Fruit fly (Drosophila melanogaster) whole organism, embryonic: ENCODE measurements around the gene CG6012.

Experiments used
- Atf6 ChIP-seq: fragments of 200-800 bp; sonication (Bioruptor generic); IDR thresholded peaks from 2 replicates; pipeline ENCODE4 v1.3.6; 2022; ENCODE audit warnings: missing biosample characterization, missing genetic modification characterization
- CG10274 ChIP-seq: fragments of 200-800 bp; sonication (Bioruptor generic); optimal IDR thresholded peaks from 3 replicates; lab custom pipeline; 2017; ENCODE audit warnings: missing biosample characterization, mild to moderate bottlenecking, missing genetic modification characterization
- CG11093 ChIP-seq: fragments of 200-800 bp; sonication (Bioruptor generic); IDR thresholded peaks from 3 replicates; pipeline ENCODE4 v1.3.6; 2022; ENCODE audit warnings: missing biosample characterization, missing genetic modification characterization
- CG11504 ChIP-seq: fragments of 200-800 bp; sonication (Bioruptor generic); optimal IDR thresholded peaks from 3 replicates; lab custom pipeline; 2019; ENCODE audit warnings: missing biosample characterization, mild to moderate bottlenecking, missing genetic modification characterization, moderate library complexity
- CG12236 ChIP-seq: fragments of 200-800 bp; sonication (Bioruptor generic); optimal IDR thresholded peaks from 2 replicates; lab custom pipeline; 2016; ENCODE audit warnings: missing biosample characterization, missing genetic modification characterization
- CG12391 ChIP-seq: fragments of 200-800 bp; sonication (Bioruptor generic); optimal IDR thresholded peaks from 3 replicates; lab custom pipeline; 2018; ENCODE audit warnings: missing biosample characterization, mild to moderate bottlenecking, missing genetic modification characterization, moderate library complexity
- CG1529 ChIP-seq: fragments of 200-800 bp; sonication (Bioruptor generic); optimal IDR thresholded peaks from 3 replicates; lab custom pipeline; 2018; ENCODE audit warnings: missing biosample characterization, missing genetic modification characterization
- CG16779 ChIP-seq: fragments of 200-800 bp; sonication (Bioruptor generic); IDR thresholded peaks from 2 replicates; pipeline ENCODE4 v1.3.6; 2022; ENCODE audit warnings: missing biosample characterization, missing genetic modification characterization
- CG17361 ChIP-seq: fragments of 200-800 bp; sonication (Bioruptor generic); IDR thresholded peaks from 3 replicates; pipeline ENCODE4 v1.3.6; 2022; ENCODE audit warnings: missing biosample characterization, missing genetic modification characterization
- CG30020 ChIP-seq: fragments of 200-800 bp; optimal IDR thresholded peaks from 2 replicates; lab custom pipeline; 2019; ENCODE audit warnings: missing biosample characterization, mild to moderate bottlenecking, missing genetic modification characterization, moderate library complexity
- CG32767 ChIP-seq: fragments of 200-800 bp; sonication (Bioruptor generic); IDR thresholded peaks from 2 replicates; pipeline ENCODE4 v1.3.6; 2022; ENCODE audit warnings: missing biosample characterization, missing genetic modification characterization
- CG34224 ChIP-seq: fragments of 200-800 bp; sonication (Bioruptor generic); IDR thresholded peaks from 3 replicates; pipeline ENCODE4 v1.3.6; 2022; ENCODE audit warnings: missing biosample characterization, missing genetic modification characterization; ENCODE audit not compliant: partially characterized antibody
- CG6654 ChIP-seq: fragments of 200-800 bp; sonication (Bioruptor generic); optimal IDR thresholded peaks from 2 replicates; lab custom pipeline; 2017; ENCODE audit warnings: missing biosample characterization, mild to moderate bottlenecking, missing genetic modification characterization
- CG6689 ChIP-seq: fragments of 200-800 bp; sonication (Bioruptor generic); IDR thresholded peaks from 2 replicates; pipeline ENCODE4 v1.3.6; 2022; ENCODE audit warnings: missing biosample characterization, missing genetic modification characterization
- CG6765 ChIP-seq: fragments of 200-800 bp; sonication (Bioruptor generic); optimal IDR thresholded peaks from 3 replicates; lab custom pipeline; 2017; ENCODE audit warnings: missing biosample characterization, mild to moderate bottlenecking, missing genetic modification characterization
- CG7745 ChIP-seq: fragments of 200-800 bp; sonication (Bioruptor generic); optimal IDR thresholded peaks from 2 replicates; lab custom pipeline; 2018; ENCODE audit warnings: missing biosample characterization, mild to moderate bottlenecking, missing genetic modification characterization, moderate library complexity
- Chrac-16 ChIP-seq: fragments of 200-800 bp; sonication (Bioruptor generic); optimal IDR thresholded peaks from 3 replicates; lab custom pipeline; 2016; ENCODE audit warnings: missing biosample characterization, missing genetic modification characterization
- Deaf1 ChIP-seq: fragments of 200-800 bp; optimal IDR thresholded peaks from 3 replicates; lab custom pipeline; 2019; ENCODE audit warnings: missing biosample characterization, mild to moderate bottlenecking, missing genetic modification characterization, moderate library complexity
- Dfd ChIP-seq, 2 experiments: fragments of >200 bp; optimal IDR thresholded peaks; 2 replicates each; lab custom pipeline; 2017; ENCODE audit warnings: missing biosample characterization in 2 of 2, missing genetic modification characterization in 2 of 2
- Gug ChIP-seq: fragments of 200-800 bp; sonication (Bioruptor generic); IDR thresholded peaks from 4 replicates; pipeline ENCODE4 v1.3.6; 2022; ENCODE audit warnings: missing biosample characterization, missing genetic modification characterization
- MESR4 ChIP-seq: fragments of 200-800 bp; sonication (Bioruptor generic); optimal IDR thresholded peaks from 2 replicates; lab custom pipeline; 2018; ENCODE audit warnings: missing biosample characterization, mild to moderate bottlenecking, missing genetic modification characterization, moderate library complexity
- Neu2 ChIP-seq: fragments of 200-800 bp; sonication (Bioruptor generic); optimal IDR thresholded peaks from 3 replicates; lab custom pipeline; 2016; ENCODE audit warnings: missing biosample characterization, missing genetic modification characterization, borderline replicate concordance
- Nf-YB ChIP-seq: fragments of 200-800 bp; sonication (Bioruptor generic); optimal IDR thresholded peaks from 3 replicates; lab custom pipeline; 2019; ENCODE audit warnings: missing biosample characterization, mild to moderate bottlenecking, missing genetic modification characterization, moderate library complexity
- Oaz ChIP-seq: fragments of 200-800 bp; sonication (Bioruptor generic); IDR thresholded peaks from 2 replicates; pipeline ENCODE4 v1.3.6; 2022; ENCODE audit warnings: missing biosample characterization, missing genetic modification characterization
- Rfx ChIP-seq: fragments of 200-800 bp; sonication (Bioruptor generic); IDR thresholded peaks from 2 replicates; pipeline ENCODE4 v1.3.6; 2022; ENCODE audit warnings: missing biosample characterization, missing genetic modification characterization
- Spps ChIP-seq: fragments of 200-800 bp; sonication (Bioruptor generic); optimal IDR thresholded peaks from 2 replicates; lab custom pipeline; 2018; ENCODE audit warnings: missing biosample characterization, mild to moderate bottlenecking, missing genetic modification characterization
- bbx ChIP-seq: fragments of 200-800 bp; sonication (Bioruptor generic); IDR thresholded peaks from 2 replicates; pipeline ENCODE4 v1.3.6; 2022; ENCODE audit warnings: missing biosample characterization, missing genetic modification characterization; ENCODE audit not compliant: partially characterized antibody
- bcd ChIP-seq: fragments of 200-800 bp; sonication (Bioruptor generic); optimal IDR thresholded peaks from 2 replicates; lab custom pipeline; 2017; ENCODE audit warnings: missing biosample characterization, mild to moderate bottlenecking, missing genetic modification characterization
- cad ChIP-seq: fragments of >200 bp; optimal IDR thresholded peaks from 2 replicates; lab custom pipeline; 2017; ENCODE audit warnings: missing biosample characterization, missing genetic modification characterization
- cg ChIP-seq: fragments of 200-800 bp; sonication (Bioruptor generic); optimal IDR thresholded peaks from 3 replicates; lab custom pipeline; 2019; ENCODE audit warnings: missing biosample characterization, mild to moderate bottlenecking, missing genetic modification characterization, moderate library complexity
- ci ChIP-seq: fragments of 200-800 bp; sonication (Bioruptor generic); IDR thresholded peaks from 3 replicates; pipeline ENCODE4 v1.3.6; 2022; ENCODE audit warnings: missing biosample characterization, missing genetic modification characterization
- crol ChIP-seq: fragments of 200-800 bp; sonication (Bioruptor generic); IDR thresholded peaks from 2 replicates; pipeline ENCODE4 v1.3.6; 2022; ENCODE audit warnings: missing biosample characterization, missing genetic modification characterization
- dm ChIP-seq: fragments of 200-800 bp; sonication (Bioruptor generic); optimal IDR thresholded peaks from 3 replicates; lab custom pipeline; 2016; ENCODE audit warnings: missing biosample characterization, missing genetic modification characterization
- fu2 ChIP-seq: fragments of 200-800 bp; sonication (Bioruptor generic); optimal IDR thresholded peaks from 2 replicates; lab custom pipeline; 2016; ENCODE audit warnings: missing biosample characterization, missing genetic modification characterization
- gcm2 ChIP-seq: fragments of 200-800 bp; sonication (Bioruptor generic); optimal IDR thresholded peaks from 2 replicates; lab custom pipeline; 2016; ENCODE audit warnings: missing biosample characterization, missing genetic modification characterization
- inv ChIP-seq: fragments of 200-800 bp; sonication (Bioruptor generic); IDR thresholded peaks from 2 replicates; pipeline ENCODE4 v1.3.6; 2022; ENCODE audit warnings: missing biosample characterization, missing genetic modification characterization; ENCODE audit not compliant: partially characterized antibody
- kni ChIP-seq: fragments of 200-800 bp; sonication (Bioruptor generic); optimal IDR thresholded peaks from 3 replicates; lab custom pipeline; 2017; ENCODE audit warnings: mild to moderate bottlenecking, missing biosample characterization, missing genetic modification reagents, missing genetic modification characterization
- lov ChIP-seq, 2 experiments: fragments of 200-800 bp in 1 of 2; fragments of >200 bp in 1 of 2; sonication (Bioruptor generic) in 1 of 2; IDR thresholded peaks in 1 of 2; optimal IDR thresholded peaks in 1 of 2; 2 replicates in 1 of 2; 3 replicates in 1 of 2; pipeline versions ENCODE4 v1.3.6 to Lab custom; 2017 to 2022; ENCODE audit warnings: missing biosample characterization in 1 of 2, missing genetic modification characterization in 1 of 2
- mam ChIP-seq: fragments of 200-800 bp; sonication (Bioruptor generic); optimal IDR thresholded peaks from 3 replicates; lab custom pipeline; 2016; ENCODE audit warnings: missing biosample characterization, missing genetic modification characterization
- mirr ChIP-seq: fragments of 200-800 bp; sonication (Bioruptor generic); optimal IDR thresholded peaks from 3 replicates; lab custom pipeline; 2018; ENCODE audit warnings: missing biosample characterization, mild to moderate bottlenecking, missing genetic modification characterization
- oc ChIP-seq: fragments of 200-800 bp; sonication (Bioruptor generic); optimal IDR thresholded peaks from 2 replicates; lab custom pipeline; 2018; ENCODE audit warnings: missing biosample characterization, mild to moderate bottlenecking, missing genetic modification characterization, moderate library complexity
- odd ChIP-seq: fragments of 200-800 bp; sonication (Bioruptor generic); optimal IDR thresholded peaks from 2 replicates; lab custom pipeline; 2017; ENCODE audit warnings: missing biosample characterization, mild to moderate bottlenecking, missing genetic modification characterization
- pb ChIP-seq: fragments of 200-800 bp; sonication (Bioruptor generic); optimal IDR thresholded peaks from 3 replicates; lab custom pipeline; 2016; ENCODE audit warnings: missing biosample characterization, missing genetic modification characterization
- tap ChIP-seq: fragments of 200-800 bp; optimal IDR thresholded peaks from 3 replicates; lab custom pipeline; 2019; ENCODE audit warnings: missing biosample characterization, mild to moderate bottlenecking, missing genetic modification characterization, moderate library complexity
- tgo ChIP-seq: fragments of 200-800 bp; sonication (Bioruptor generic); IDR thresholded peaks from 3 replicates; pipeline ENCODE4 v1.3.6; 2022; ENCODE audit warnings: missing biosample characterization, missing genetic modification characterization
- twi ChIP-seq: fragments of 200-800 bp; optimal IDR thresholded peaks from 2 replicates; lab custom pipeline; 2019; ENCODE audit warnings: missing biosample characterization, mild to moderate bottlenecking, missing genetic modification characterization, moderate library complexity
- vnd ChIP-seq: fragments of 200-800 bp; sonication (Bioruptor generic); IDR thresholded peaks from 3 replicates; pipeline ENCODE4 v1.3.6; 2022; ENCODE audit warnings: missing biosample characterization, missing genetic modification characterization; ENCODE audit not compliant: partially characterized antibody
- z ChIP-seq: fragments of 200-800 bp; sonication (Bioruptor generic); IDR thresholded peaks from 3 replicates; pipeline ENCODE4 v1.3.6; 2022; ENCODE audit warnings: missing biosample characterization, missing genetic modification characterization

CG6012 gene

dm6 chr2L:16887660-16888573, 26.6 kb upstream of the CG6012 start, which contains the start of the genes osi and tweek (continued):
- peak; percentile 65; the same call in 2 of the 4 replicates for TF ChIP-seq Gug
- TF ChIP-seq ci (GFP tag; lab: Robert Waterston, UW) = no peak
- TF ChIP-seq tap (tag; lab: Kevin White, UChicago) = peak; percentile 27
- TF ChIP-seq CG10274 (GFP tag; lab: Kevin White, UChicago) = no peak
- no peak for TF ChIP-seq Dfd (GFP tag; optimal IDR thresholded peaks at IDR 0.05; lab: Kevin White, UChicago)
- TF ChIP-seq Neu2 = no peak
- TF ChIP-seq mam = peak; percentile 63
- TF ChIP-seq CG12236 (GFP tag; lab: Kevin White, UChicago) = no peak
- no peak for TF ChIP-seq z (GFP tag; lab: Robert Waterston, UW)
- no peak for TF ChIP-seq lov (optimal IDR thresholded peaks at IDR 0.05; lab: Kevin White, UChicago)
- TF ChIP-seq lov (GFP tag; IDR thresholded peaks at IDR 0.05; lab: Robert Waterston, UW) = 0 out of 3 replicates have a peak, but pooled peaks have one; percentile 8
- TF ChIP-seq Deaf1 (tag; lab: Kevin White, UChicago) = peak; percentile 3
- peak; percentile 86 for TF ChIP-seq CG12391 (tag; lab: Kevin White, UChicago)
- no peak for TF ChIP-seq Atf6 (GFP tag; lab: Robert Waterston, UW)
- TF ChIP-seq odd (GFP tag; lab: Kevin White, UChicago) = no peak
- TF ChIP-seq CG32767 (GFP tag; lab: Robert Waterston, UW) = no peak
- TF ChIP-seq CG30020 (tag; lab: Kevin White, UChicago) = no peak
- no peak for TF ChIP-seq crol (GFP tag; lab: Robert Waterston, UW)
- peak; percentile 57 for TF ChIP-seq bcd (GFP tag; lab: Kevin White, UChicago)
- TF ChIP-seq Spps (tag; lab: Kevin White, UChicago) = no peak
- TF ChIP-seq inv (GFP tag; lab: Robert Waterston, UW) = peak; percentile 89
- TF ChIP-seq fu2 (GFP tag; lab: Kevin White, UChicago) = peak; percentile 56
- TF ChIP-seq vnd (GFP tag; lab: Robert Waterston, UW) = peak; percentile 87
- TF ChIP-seq pb = no peak
- TF ChIP-seq CG34224 (GFP tag; lab: Robert Waterston, UW) = peak; percentile 75
- TF ChIP-seq MESR4 (GFP tag; lab: Kevin White, UChicago) = peak; percentile 82
- 0 out of 2 replicates have a peak, but pooled peaks have one; percentile 21 for TF ChIP-seq Oaz (GFP tag; lab: Robert Waterston, UW)
- TF ChIP-seq CG11093 (GFP tag; lab: Robert Waterston, UW) = no peak
- no peak for TF ChIP-seq cg
- peak; percentile 74 for TF ChIP-seq Chrac-16 (GFP tag; lab: Kevin White, UChicago)
- TF ChIP-seq CG6689 (GFP tag; lab: Robert Waterston, UW) = no peak
- peak; percentile 10 for TF ChIP-seq mirr (GFP tag; lab: Kevin White, UChicago)
- peak; percentile 47 for TF ChIP-seq dm (GFP tag; lab: Kevin White, UChicago)
- TF ChIP-seq CG1529 (GFP tag; lab: Kevin White, UChicago) = no peak
- TF ChIP-seq Nf-YB (GFP tag; lab: Kevin White, UChicago) = no peak
- TF ChIP-seq Rfx (GFP tag; lab: Robert Waterston, UW) = peak; percentile 87
- TF ChIP-seq CG16779 (GFP tag; lab: Robert Waterston, UW) = 0 out of 2 replicates have a peak, but pooled peaks have one; percentile 11
- no peak for TF ChIP-seq kni (GFP tag; lab: Kevin White, UChicago)
- no peak for TF ChIP-seq oc (tag; lab: Kevin White, UChicago)
- no peak for TF ChIP-seq gcm2 (GFP tag; lab: Kevin White, UChicago)
- no peak for TF ChIP-seq CG6765 (GFP tag; lab: Kevin White, UChicago)
- no peak; the same call in 2 of the 3 replicates for TF ChIP-seq CG17361 (GFP tag; lab: Robert Waterston, UW)
- no peak for TF ChIP-seq CG7745
- TF ChIP-seq tgo (GFP tag; lab: Robert Waterston, UW) = peak; percentile 46; the same call in 1 of the 3 replicates
- peak; percentile 90 for TF ChIP-seq bbx
- TF ChIP-seq CG6654 (GFP tag; lab: Kevin White, UChicago) = no peak
- no peak for TF ChIP-seq CG11504 (tag; lab: Kevin White, UChicago)
- no peak for TF ChIP-seq cad (GFP tag; lab: Kevin White, UChicago)
- no peak for TF ChIP-seq twi (tag; lab: Kevin White, UChicago)
